Fruit fly (Drosophila melanogaster) whole organism, embryonic: Measurements from ENCODE around the gene VGlut.

Source experiments
- Ada2b ChIP-seq: fragments of 200-800 bp; sonication (Bioruptor generic); IDR thresholded peaks from 2 replicates; pipeline ENCODE4 v1.3.6; 2022; ENCODE audit warnings: missing biosample characterization, missing genetic modification characterization
- CG10321 ChIP-seq: fragments of 200-800 bp; sonication (Bioruptor generic); IDR thresholded peaks from 2 replicates; pipeline ENCODE4 v1.3.6; 2022; ENCODE audit warnings: missing biosample characterization, missing genetic modification characterization
- CG10565 ChIP-seq: fragments of 200-800 bp; sonication (Bioruptor generic); optimal IDR thresholded peaks from 3 replicates; lab custom pipeline; 2016; ENCODE audit warnings: missing biosample characterization, mild to moderate bottlenecking, missing genetic modification characterization
- CG11398 ChIP-seq: fragments of 200-800 bp; sonication (Bioruptor generic); optimal IDR thresholded peaks from 2 replicates; lab custom pipeline; 2016; ENCODE audit warnings: missing biosample characterization, missing genetic modification characterization
- CG12236 ChIP-seq: fragments of 200-800 bp; sonication (Bioruptor generic); optimal IDR thresholded peaks from 2 replicates; lab custom pipeline; 2016; ENCODE audit warnings: missing biosample characterization, missing genetic modification characterization
- CG1233 ChIP-seq: fragments of 200-800 bp; sonication (Bioruptor generic); optimal IDR thresholded peaks from 4 replicates; lab custom pipeline; 2018; ENCODE audit warnings: missing biosample characterization, mild to moderate bottlenecking, missing genetic modification characterization
- CG14441 ChIP-seq: fragments of 200-800 bp; sonication (Bioruptor generic); IDR thresholded peaks from 2 replicates; pipeline ENCODE4 v1.3.6; 2022; ENCODE audit warnings: missing biosample characterization, missing genetic modification characterization
- CG17328 ChIP-seq: fragments of 200-800 bp; sonication (Bioruptor generic); IDR thresholded peaks from 2 replicates; pipeline ENCODE4 v1.3.6; 2022; ENCODE audit warnings: missing biosample characterization, missing genetic modification characterization
- CG2678 ChIP-seq: fragments of 200-800 bp; sonication (Bioruptor generic); optimal IDR thresholded peaks from 3 replicates; lab custom pipeline; 2019; ENCODE audit warnings: missing biosample characterization, mild to moderate bottlenecking, missing genetic modification characterization, moderate library complexity
- CG3281 ChIP-seq: fragments of 200-800 bp; sonication (Bioruptor generic); optimal IDR thresholded peaks from 3 replicates; lab custom pipeline; 2017; ENCODE audit warnings: missing biosample characterization, mild to moderate bottlenecking, missing genetic modification characterization
- CG3407 ChIP-seq: fragments of 200-800 bp; sonication (Bioruptor generic); optimal IDR thresholded peaks from 2 replicates; lab custom pipeline; 2018; ENCODE audit warnings: missing biosample characterization, mild to moderate bottlenecking, missing genetic modification characterization
- CG34376 ChIP-seq: fragments of 200-800 bp; sonication (Bioruptor generic); optimal IDR thresholded peaks from 2 replicates; lab custom pipeline; 2018; ENCODE audit warnings: missing biosample characterization, mild to moderate bottlenecking, missing genetic modification characterization
- CG42726 ChIP-seq: fragments of 200-800 bp; sonication (Bioruptor generic); IDR thresholded peaks from 2 replicates; pipeline ENCODE4 v1.3.6; 2022; ENCODE audit warnings: missing biosample characterization, missing genetic modification characterization; ENCODE audit not compliant: partially characterized antibody
- CG4328 ChIP-seq: fragments of 200-800 bp; sonication (Bioruptor generic); optimal IDR thresholded peaks from 3 replicates; lab custom pipeline; 2017; ENCODE audit warnings: missing biosample characterization, missing genetic modification reagents, missing genetic modification characterization
- CG6175 ChIP-seq: fragments of 200-800 bp; sonication (Bioruptor generic); IDR thresholded peaks from 3 replicates; pipeline ENCODE4 v1.3.6; 2022; ENCODE audit warnings: missing biosample characterization, missing genetic modification characterization
- CG7556 ChIP-seq: fragments of 200-800 bp; sonication (Bioruptor generic); optimal IDR thresholded peaks from 2 replicates; lab custom pipeline; 2017; ENCODE audit warnings: missing biosample characterization, mild to moderate bottlenecking, missing genetic modification characterization
- CG9437 ChIP-seq: fragments of 200-800 bp; sonication (Bioruptor generic); optimal IDR thresholded peaks from 2 replicates; lab custom pipeline; 2018; ENCODE audit warnings: missing biosample characterization, mild to moderate bottlenecking, missing genetic modification characterization
- Fer3 ChIP-seq: fragments of 200-800 bp; sonication (Bioruptor generic); optimal IDR thresholded peaks from 2 replicates; lab custom pipeline; 2018; ENCODE audit warnings: missing biosample characterization, mild to moderate bottlenecking, missing genetic modification characterization, moderate library complexity
- HLH3B ChIP-seq: fragments of 200-800 bp; sonication (Bioruptor generic); IDR thresholded peaks from 2 replicates; pipeline ENCODE4 v1.3.6; 2022; ENCODE audit warnings: missing biosample characterization, missing genetic modification characterization
- Hey ChIP-seq: fragments of 200-800 bp; sonication (Bioruptor generic); optimal IDR thresholded peaks from 3 replicates; lab custom pipeline; 2018; ENCODE audit warnings: missing biosample characterization, mild to moderate bottlenecking, missing genetic modification characterization
- MTF-1 ChIP-seq: fragments of 200-800 bp; sonication (Bioruptor generic); optimal IDR thresholded peaks from 2 replicates; lab custom pipeline; 2018; ENCODE audit warnings: missing biosample characterization, mild to moderate bottlenecking, missing genetic modification characterization, borderline replicate concordance
- Max ChIP-seq: fragments of 200-800 bp; sonication (Bioruptor generic); optimal IDR thresholded peaks from 2 replicates; lab custom pipeline; 2016; ENCODE audit warnings: missing biosample characterization, mild to moderate bottlenecking, missing genetic modification characterization
- Mrtf ChIP-seq: fragments of 200-800 bp; sonication (Bioruptor generic); IDR thresholded peaks from 3 replicates; pipeline ENCODE4 v1.3.6; 2022; ENCODE audit warnings: missing biosample characterization, missing genetic modification characterization
- Myb ChIP-seq: fragments of 200-800 bp; sonication (Bioruptor generic); optimal IDR thresholded peaks from 2 replicates; lab custom pipeline; 2016; ENCODE audit warnings: missing biosample characterization, missing genetic modification characterization
- Scr ChIP-seq: fragments of 200-800 bp; sonication (Bioruptor generic); IDR thresholded peaks from 2 replicates; pipeline ENCODE4 v1.3.6; 2022; ENCODE audit warnings: missing biosample characterization, missing genetic modification characterization; ENCODE audit not compliant: partially characterized antibody
- Stat92E ChIP-seq, 3 experiments: fragments of >200 bp in 2 of 3; fragments of 200-800 bp in 1 of 3; sonication (Bioruptor generic) in 1 of 3; optimal IDR thresholded peaks; 2 replicates each; lab custom pipeline; 2017 to 2019; ENCODE audit warnings: missing biosample characterization in 3 of 3, missing genetic modification characterization in 3 of 3, mild to moderate bottlenecking in 1 of 3, moderate library complexity in 1 of 3
- amos ChIP-seq: fragments of 200-800 bp; sonication (Bioruptor generic); IDR thresholded peaks from 2 replicates; pipeline ENCODE4 v1.3.6; 2022; ENCODE audit warnings: missing biosample characterization, missing genetic modification characterization; ENCODE audit not compliant: partially characterized antibody
- ara ChIP-seq: fragments of 200-800 bp; sonication (Bioruptor generic); IDR thresholded peaks from 2 replicates; pipeline ENCODE4 v1.3.6; 2022; ENCODE audit warnings: missing biosample characterization, missing genetic modification characterization
- bsh ChIP-seq, 2 experiments: fragments of 200-800 bp; sonication (Bioruptor generic); optimal IDR thresholded peaks; 2 replicates each; lab custom pipeline; 2017 to 2018; ENCODE audit warnings: mild to moderate bottlenecking in 2 of 2, missing biosample characterization in 2 of 2, missing genetic modification characterization in 2 of 2, moderate library complexity in 1 of 2
- croc ChIP-seq: fragments of 200-800 bp; sonication (Bioruptor generic); conservative IDR thresholded peaks from 3 replicates; pipeline ENCODE4 v1.3.6; 2022; ENCODE audit warnings: missing biosample characterization, missing genetic modification characterization
- danr ChIP-seq: fragments of 200-800 bp; sonication (Bioruptor generic); IDR thresholded peaks from 2 replicates; pipeline ENCODE4 v1.3.6; 2022; ENCODE audit warnings: missing biosample characterization, missing genetic modification characterization
- disco-r ChIP-seq: fragments of 200-800 bp; sonication (Bioruptor generic); optimal IDR thresholded peaks from 2 replicates; lab custom pipeline; 2016; ENCODE audit warnings: missing biosample characterization, missing genetic modification characterization
- dmrt99B ChIP-seq: fragments of 200-800 bp; sonication (Bioruptor generic); optimal IDR thresholded peaks from 2 replicates; lab custom pipeline; 2018; ENCODE audit warnings: missing biosample characterization, mild to moderate bottlenecking, missing genetic modification characterization, moderate library complexity
- hb ChIP-seq: fragments of 200-800 bp; sonication (Bioruptor generic); IDR thresholded peaks from 3 replicates; pipeline ENCODE4 v1.3.6; 2022; ENCODE audit warnings: missing biosample characterization, missing genetic modification characterization; ENCODE audit not compliant: partially characterized antibody
- kni ChIP-seq: fragments of 200-800 bp; sonication (Bioruptor generic); optimal IDR thresholded peaks from 3 replicates; lab custom pipeline; 2017; ENCODE audit warnings: mild to moderate bottlenecking, missing biosample characterization, missing genetic modification reagents, missing genetic modification characterization
- lmd ChIP-seq: fragments of 200-800 bp; sonication (Bioruptor generic); IDR thresholded peaks from 2 replicates; pipeline ENCODE4 v1.3.6; 2022; ENCODE audit warnings: missing biosample characterization, missing genetic modification characterization
- pb ChIP-seq: fragments of 200-800 bp; sonication (Bioruptor generic); optimal IDR thresholded peaks from 3 replicates; lab custom pipeline; 2016; ENCODE audit warnings: missing biosample characterization, missing genetic modification characterization
- pho ChIP-seq: fragments of 200-800 bp; sonication (Bioruptor generic); optimal IDR thresholded peaks from 2 replicates; lab custom pipeline; 2016; ENCODE audit warnings: missing biosample characterization, missing genetic modification characterization
- pum ChIP-seq: fragments of 200-800 bp; sonication (Bioruptor generic); optimal IDR thresholded peaks from 2 replicates; lab custom pipeline; 2016; ENCODE audit warnings: missing biosample characterization, missing genetic modification characterization
- pzg ChIP-seq: fragments of 200-800 bp; sonication (Bioruptor generic); optimal IDR thresholded peaks from 3 replicates; lab custom pipeline; 2018; ENCODE audit warnings: missing biosample characterization, mild to moderate bottlenecking, missing genetic modification characterization, moderate library complexity
- ranshi ChIP-seq: fragments of 200-800 bp; sonication (Bioruptor generic); IDR thresholded peaks from 2 replicates; pipeline ENCODE4 v1.3.6; 2022; ENCODE audit warnings: missing biosample characterization, missing genetic modification characterization
- tio ChIP-seq: fragments of 200-800 bp; sonication (Bioruptor generic); optimal IDR thresholded peaks from 2 replicates; lab custom pipeline; 2017; ENCODE audit warnings: missing biosample characterization, missing genetic modification characterization, inconsistent platforms
- ttk ChIP-seq: fragments of 200-800 bp; sonication (Bioruptor generic); IDR thresholded peaks from 2 replicates; pipeline ENCODE4 v2.1.2; 2022; ENCODE audit warnings: missing biosample characterization, missing genetic modification characterization
- vfl ChIP-seq: fragments of 200-800 bp; sonication (Bioruptor generic); optimal IDR thresholded peaks from 2 replicates; lab custom pipeline; 2016; ENCODE audit warnings: missing biosample characterization, missing genetic modification characterization
- vnd ChIP-seq: fragments of 200-800 bp; sonication (Bioruptor generic); IDR thresholded peaks from 3 replicates; pipeline ENCODE4 v1.3.6; 2022; ENCODE audit warnings: missing biosample characterization, missing genetic modification characterization; ENCODE audit not compliant: partially characterized antibody
- vvl ChIP-seq: fragments of 200-800 bp; sonication (Bioruptor generic); IDR thresholded peaks from 2 replicates; pipeline ENCODE4 v1.3.6; 2022; ENCODE audit warnings: missing biosample characterization, missing genetic modification characterization
- wor ChIP-seq: fragments of 200-800 bp; sonication (Bioruptor generic); IDR thresholded peaks from 2 replicates; pipeline ENCODE4 v1.3.6; 2022; ENCODE audit warnings: missing biosample characterization, missing genetic modification characterization
- z ChIP-seq: fragments of 200-800 bp; sonication (Bioruptor generic); IDR thresholded peaks from 3 replicates; pipeline ENCODE4 v1.3.6; 2022; ENCODE audit warnings: missing biosample characterization, missing genetic modification characterization
- zen ChIP-seq: fragments of 200-800 bp; sonication (Bioruptor generic); optimal IDR thresholded peaks from 3 replicates; lab custom pipeline; 2018; ENCODE audit warnings: missing biosample characterization, mild to moderate bottlenecking, missing genetic modification characterization, moderate library complexity

The VGlut gene

dm6 chr2L:2363626-2364147, 36.4 kb upstream of the VGlut start (continued):
- TF ChIP-seq CG7556 (GFP tag; lab: Kevin White, UChicago) = peak; percentile 91
- no peak for TF ChIP-seq amos (GFP tag; lab: Robert Waterston, UW)
- TF ChIP-seq CG10565 (GFP tag; lab: Kevin White, UChicago) = peak; percentile 59
- peak; percentile 72 for TF ChIP-seq wor
- TF ChIP-seq tio (GFP tag; lab: Kevin White, UChicago) = no peak
- no peak for TF ChIP-seq Scr (GFP tag; lab: Robert Waterston, UW)
- peak; percentile 77 for TF ChIP-seq CG9437 (GFP tag; lab: Kevin White, UChicago)
- 0 out of 3 replicates have a peak, but pooled peaks have one; percentile 46 for TF ChIP-seq z (GFP tag; lab: Robert Waterston, UW)
- TF ChIP-seq dmrt99B (tag; lab: Kevin White, UChicago) = peak; percentile 95
- peak; percentile 64 for TF ChIP-seq CG34376 (GFP tag; lab: Kevin White, UChicago)
- TF ChIP-seq Max (GFP tag; lab: Kevin White, UChicago) = peak; percentile 87
- peak; percentile 49 for TF ChIP-seq danr (GFP tag; lab: Robert Waterston, UW)
- TF ChIP-seq CG4328 = peak; percentile 85
- peak; percentile 47; the same call in 1 of the 2 replicates for TF ChIP-seq ttk (GFP tag; lab: Robert Waterston, UW)
- TF ChIP-seq CG14441 (GFP tag; lab: Robert Waterston, UW) = peak; percentile 82
- TF ChIP-seq Hey (tag; lab: Kevin White, UChicago) = peak; percentile 41
- peak; percentile 89 for TF ChIP-seq CG1233 (GFP tag; lab: Kevin White, UChicago)
- TF ChIP-seq CG3281 (GFP tag; lab: Kevin White, UChicago) = peak; percentile 92
- TF ChIP-seq HLH3B (GFP tag; lab: Robert Waterston, UW) = peak; percentile 84
- TF ChIP-seq Fer3 (tag; lab: Kevin White, UChicago) = peak; percentile 92
- TF ChIP-seq vnd (GFP tag; lab: Robert Waterston, UW) = no peak
- TF ChIP-seq lmd (GFP tag; lab: Robert Waterston, UW) = peak; percentile 80
- peak; percentile 85 for TF ChIP-seq zen
- no peak for TF ChIP-seq CG42726 (GFP tag; lab: Robert Waterston, UW)
- TF ChIP-seq MTF-1 = peak; percentile 81
- TF ChIP-seq Stat92E (GFP tag; optimal IDR thresholded peaks at IDR 0.05; lab: Kevin White, UChicago) = peak in 1 of 3 experiments; percentile 17
- peak; percentile 61; the same call in 1 of the 2 replicates for TF ChIP-seq CG10321
- TF ChIP-seq vvl = peak; percentile 93
- TF ChIP-seq CG11398 (GFP tag; lab: Kevin White, UChicago) = no peak
- TF ChIP-seq bsh (GFP tag; optimal IDR thresholded peaks at IDR 0.05; lab: Kevin White, UChicago) = peak; percentile 90 to 95
- peak; percentile 57; the same call in 1 of the 3 replicates for TF ChIP-seq CG6175
- peak; percentile 87 for TF ChIP-seq Ada2b
- peak; percentile 27 for TF ChIP-seq Myb (GFP tag; lab: Kevin White, UChicago)
- TF ChIP-seq ara (GFP tag; lab: Robert Waterston, UW) = peak; percentile 79; the same call in 1 of the 2 replicates
- no peak for TF ChIP-seq hb (GFP tag; lab: Robert Waterston, UW)
- TF ChIP-seq kni (GFP tag; lab: Kevin White, UChicago) = peak; percentile 41
- TF ChIP-seq CG2678 (tag; lab: Kevin White, UChicago) = peak; percentile 95
- peak; percentile 68; the same call in 2 of the 3 replicates for TF ChIP-seq Mrtf (GFP tag; lab: Robert Waterston, UW)
- TF ChIP-seq pb (GFP tag; lab: Kevin White, UChicago) = no peak
- peak; percentile 89 for TF ChIP-seq CG17328 (GFP tag; lab: Robert Waterston, UW)
- TF ChIP-seq pzg (GFP tag; lab: Kevin White, UChicago) = no peak
- peak; percentile 58 for TF ChIP-seq pum (GFP tag; lab: Kevin White, UChicago)
- no peak for TF ChIP-seq CG12236 (GFP tag; lab: Kevin White, UChicago)
- no peak for TF ChIP-seq disco-r (GFP tag; lab: Kevin White, UChicago)
- TF ChIP-seq CG3407 (GFP tag; lab: Kevin White, UChicago) = peak; percentile 81
- TF ChIP-seq croc (GFP tag; lab: Robert Waterston, UW) = peak; percentile 73
- TF ChIP-seq pho = peak; percentile 60
- peak; percentile 17 for TF ChIP-seq vfl (GFP tag; lab: Kevin White, UChicago)
- peak; percentile 86; the same call in 1 of the 2 replicates for TF ChIP-seq ranshi (GFP tag; lab: Robert Waterston, UW)
